Fruit fly (Drosophila melanogaster) whole organism, adult: ENCODE measurements around the gene inaF-B.

Source experiments
- CG7045 ChIP-seq: fragments of 200-800 bp; sonication (Bioruptor generic); optimal IDR thresholded peaks from 2 replicates; lab custom pipeline; 2017; ENCODE audit warnings: missing biosample characterization, mild to moderate bottlenecking, missing genetic modification characterization
- Hr96 ChIP-seq: fragments of 200-800 bp; sonication (Bioruptor generic); optimal IDR thresholded peaks from 2 replicates; lab custom pipeline; 2016; ENCODE audit warnings: missing biosample characterization, missing genetic modification characterization
- kay ChIP-seq: fragments of 200-800 bp; sonication (Bioruptor generic); peaks from one replicate; lab custom pipeline; 2016; ENCODE audit warnings: missing biosample characterization, missing genetic modification characterization, borderline replicate concordance

dm6 chrX:11715937-11716730 is 16.4 kb downstream of the inaF-B start:
- TF ChIP-seq kay (GFP tag; lab: Kevin White, UChicago) (peak; percentile 79), CG7045 (peak; percentile 68), Hr96 (peak; percentile 84)
